In genomic region chr2L:309177-309576, dm6 we compare ENCODE assay signal across 1 fruit fly cellular context.
TF ChIP-seq lines count a peak whose summit lies in the region.

No protein-coding gene starts in this region.

TF ChIP-seq in whole organism, embryonic, 481 proteins besides CTCF, POLR2A, EP300 and RAD21 (continued from another document):
- TF ChIP-seq CG15073 (GFP tag; optimal IDR thresholded peaks at IDR 0.05; lab: Kevin White, UChicago), result no peak
- TF ChIP-seq Ravus (GFP tag; IDR thresholded peaks at IDR 0.05; lab: Robert Waterston, UW), result no peak
- TF ChIP-seq CG13894 (tag; optimal IDR thresholded peaks at IDR 0.05; lab: Kevin White, UChicago), result peak; percentile 21
- TF ChIP-seq Asciz (GFP tag; optimal IDR thresholded peaks at IDR 0.05; lab: Kevin White, UChicago), result no peak
- TF ChIP-seq ro (GFP tag; IDR thresholded peaks at IDR 0.05; lab: Robert Waterston, UW), result no peak
- TF ChIP-seq CG6272 (GFP tag; IDR thresholded peaks at IDR 0.05; lab: Robert Waterston, UW), result 0 out of 2 replicates have a peak, but pooled peaks have one; percentile 13
- no peak for TF ChIP-seq Neu2 (GFP tag; optimal IDR thresholded peaks at IDR 0.05; lab: Kevin White, UChicago; ENCODE audit: borderline replicate concordance)
- no peak for TF ChIP-seq CG6689 (GFP tag; IDR thresholded peaks at IDR 0.05; lab: Robert Waterston, UW)
- TF ChIP-seq CG6654 (GFP tag; optimal IDR thresholded peaks at IDR 0.05; lab: Kevin White, UChicago), result no peak
- peak; percentile 6 for TF ChIP-seq Oli (tag; optimal IDR thresholded peaks at IDR 0.05; lab: Kevin White, UChicago)
- no peak for TF ChIP-seq ap (GFP tag; IDR thresholded peaks at IDR 0.05; lab: Robert Waterston, UW)
- TF ChIP-seq ash1 (GFP tag; optimal IDR thresholded peaks at IDR 0.05; lab: Kevin White, UChicago), result no peak
- TF ChIP-seq dysf (GFP tag; IDR thresholded peaks at IDR 0.05; lab: Robert Waterston, UW), result peak; percentile 27; the same call in 2 of the 3 replicates
- no peak for TF ChIP-seq Ets97D (GFP tag; optimal IDR thresholded peaks at IDR 0.05; lab: Kevin White, UChicago)
- no peak for TF ChIP-seq CG7987 (GFP tag; optimal IDR thresholded peaks at IDR 0.05; lab: Kevin White, UChicago)
- peak; percentile 89 for TF ChIP-seq D19B (GFP tag; optimal IDR thresholded peaks at IDR 0.05; lab: Kevin White, UChicago)
- TF ChIP-seq CG2120 (GFP tag; optimal IDR thresholded peaks at IDR 0.05; lab: Kevin White, UChicago), result peak; percentile 40
- no peak for TF ChIP-seq Lim3 (GFP tag; IDR thresholded peaks at IDR 0.05; lab: Robert Waterston, UW)
- TF ChIP-seq peb (GFP tag; IDR thresholded peaks at IDR 0.05; lab: Robert Waterston, UW), result no peak
- TF ChIP-seq CG17802 (tag; optimal IDR thresholded peaks at IDR 0.05; lab: Kevin White, UChicago), result no peak
- peak; percentile 12 for TF ChIP-seq CG17359 (tag; optimal IDR thresholded peaks at IDR 0.05; lab: Kevin White, UChicago)
- no peak for TF ChIP-seq jigr1 (GFP tag; IDR thresholded peaks at IDR 0.05; lab: Robert Waterston, UW)
- TF ChIP-seq ci (GFP tag; IDR thresholded peaks at IDR 0.05; lab: Robert Waterston, UW), result no peak
- no peak for TF ChIP-seq chm (GFP tag; IDR thresholded peaks at IDR 0.05; lab: Robert Waterston, UW)
- 0 out of 2 replicates have a peak, but pooled peaks have one; percentile 14 for TF ChIP-seq CG32532 (GFP tag; IDR thresholded peaks at IDR 0.05; lab: Robert Waterston, UW)
- no peak for TF ChIP-seq CG8388 (GFP tag; optimal IDR thresholded peaks at IDR 0.05; lab: Kevin White, UChicago)
- TF ChIP-seq stc (GFP tag; IDR thresholded peaks at IDR 0.05; lab: Robert Waterston, UW), result no peak
- peak; percentile 14 for TF ChIP-seq CG2712 (tag; optimal IDR thresholded peaks at IDR 0.05; lab: Kevin White, UChicago)
- TF ChIP-seq CG8290 (GFP tag; optimal IDR thresholded peaks at IDR 0.05; lab: Kevin White, UChicago), result no peak
- TF ChIP-seq CG8290 (tag; optimal IDR thresholded peaks at IDR 0.05; lab: Kevin White, UChicago), result peak in 1 of 2 experiments; percentile 4
- TF ChIP-seq CG8765 (GFP tag; IDR thresholded peaks at IDR 0.05; lab: Robert Waterston, UW), result no peak
- TF ChIP-seq pan (optimal IDR thresholded peaks at IDR 0.05; lab: Kevin White, UChicago), result no peak
- TF ChIP-seq pan (GFP tag; optimal IDR thresholded peaks at IDR 0.05 in 1 of 2, IDR thresholded peaks at IDR 0.05 in 1 of 2), result no peak
- TF ChIP-seq Aef1 (GFP tag; IDR thresholded peaks at IDR 0.05; lab: Robert Waterston, UW), result no peak
- no peak for TF ChIP-seq ttk (GFP tag; IDR thresholded peaks at IDR 0.05; lab: Robert Waterston, UW)
- no peak for TF ChIP-seq Jarid2 (GFP tag; optimal IDR thresholded peaks at IDR 0.05; lab: Kevin White, UChicago)
- TF ChIP-seq pho (GFP tag; optimal IDR thresholded peaks at IDR 0.05; lab: Kevin White, UChicago), result no peak
- peak; percentile 30 for TF ChIP-seq PHDP (tag; optimal IDR thresholded peaks at IDR 0.05; lab: Kevin White, UChicago)
- TF ChIP-seq exex (tag; optimal IDR thresholded peaks at IDR 0.05; lab: Kevin White, UChicago), result no peak
- no peak for TF ChIP-seq sim (GFP tag; IDR thresholded peaks at IDR 0.05; lab: Robert Waterston, UW)
- no peak for TF ChIP-seq BtbVII (GFP tag; optimal IDR thresholded peaks at IDR 0.05; lab: Kevin White, UChicago)
- no peak for TF ChIP-seq CG6813 (GFP tag; optimal IDR thresholded peaks at IDR 0.05; lab: Kevin White, UChicago)
- no peak for TF ChIP-seq gt (GFP tag; IDR thresholded peaks at IDR 0.05; lab: Robert Waterston, UW)
- no peak for TF ChIP-seq CG7963 (GFP tag; IDR thresholded peaks at IDR 0.05; lab: Robert Waterston, UW; ENCODE audit: partially characterized antibody)
- TF ChIP-seq CG6683 (GFP tag; optimal IDR thresholded peaks at IDR 0.05; lab: Kevin White, UChicago), result no peak
- peak; percentile 9 for TF ChIP-seq Xbp1 (GFP tag; optimal IDR thresholded peaks at IDR 0.05; lab: Kevin White, UChicago)
- 0 out of 3 replicates have a peak, but pooled peaks have one; percentile 12 for TF ChIP-seq CG17361 (GFP tag; IDR thresholded peaks at IDR 0.05; lab: Robert Waterston, UW)
- TF ChIP-seq B-H1 (GFP tag; IDR thresholded peaks at IDR 0.05; lab: Robert Waterston, UW), result no peak
- TF ChIP-seq Xrp1 (GFP tag; IDR thresholded peaks at IDR 0.05; lab: Robert Waterston, UW), result 0 out of 2 replicates have a peak, but pooled peaks have one; percentile 28
- TF ChIP-seq D (optimal IDR thresholded peaks at IDR 0.05; lab: Kevin White, UChicago), result no peak
- TF ChIP-seq D (GFP tag; optimal IDR thresholded peaks at IDR 0.05; lab: Kevin White, UChicago), result no peak
- no peak for TF ChIP-seq zen2 (GFP tag; IDR thresholded peaks at IDR 0.05; lab: Robert Waterston, UW; ENCODE audit: partially characterized antibody)
- TF ChIP-seq CG42726 (GFP tag; IDR thresholded peaks at IDR 0.05; lab: Robert Waterston, UW; ENCODE audit: partially characterized antibody), result no peak
- TF ChIP-seq Hr51 (GFP tag; optimal IDR thresholded peaks at IDR 0.05; lab: Kevin White, UChicago), result peak in 1 of 2 experiments; percentile 14
- TF ChIP-seq mam (GFP tag; optimal IDR thresholded peaks at IDR 0.05; lab: Kevin White, UChicago), result peak; percentile 4
- TF ChIP-seq CG7745 (tag; optimal IDR thresholded peaks at IDR 0.05; lab: Kevin White, UChicago), result no peak
- no peak for TF ChIP-seq B-H2 (GFP tag; optimal IDR thresholded peaks at IDR 0.05; lab: Kevin White, UChicago)
- no peak for TF ChIP-seq CG2199 (GFP tag; IDR thresholded peaks at IDR 0.05; lab: Robert Waterston, UW)
- no peak for TF ChIP-seq Dfd (GFP tag; optimal IDR thresholded peaks at IDR 0.05; lab: Kevin White, UChicago)
- no peak for TF ChIP-seq CG18619 (GFP tag; optimal IDR thresholded peaks at IDR 0.05; lab: Kevin White, UChicago)
- no peak for TF ChIP-seq CG13287 (GFP tag; IDR thresholded peaks at IDR 0.05; lab: Robert Waterston, UW; ENCODE audit: partially characterized antibody)
- peak; percentile 26 for TF ChIP-seq shn (GFP tag; optimal IDR thresholded peaks at IDR 0.05; lab: Kevin White, UChicago)
- no peak for TF ChIP-seq gcm (GFP tag; optimal IDR thresholded peaks at IDR 0.05; lab: Kevin White, UChicago)
- no peak for TF ChIP-seq CG10654 (GFP tag; optimal IDR thresholded peaks at IDR 0.05; lab: Kevin White, UChicago)
- no peak for TF ChIP-seq sens-2 (GFP tag; IDR thresholded peaks at IDR 0.05; lab: Robert Waterston, UW)
- TF ChIP-seq run (tag; optimal IDR thresholded peaks at IDR 0.05; lab: Kevin White, UChicago), result no peak
- no peak for TF ChIP-seq dm (GFP tag; optimal IDR thresholded peaks at IDR 0.05; lab: Kevin White, UChicago)
- no peak for TF ChIP-seq Gug (GFP tag; IDR thresholded peaks at IDR 0.05; lab: Robert Waterston, UW)
- TF ChIP-seq lilli (GFP tag; optimal IDR thresholded peaks at IDR 0.05; lab: Kevin White, UChicago), result peak; percentile 36
- no peak for TF ChIP-seq odd (GFP tag; optimal IDR thresholded peaks at IDR 0.05; lab: Kevin White, UChicago)
- TF ChIP-seq MTF-1 (GFP tag; optimal IDR thresholded peaks at IDR 0.05; lab: Kevin White, UChicago; ENCODE audit: borderline replicate concordance), result no peak
- no peak for TF ChIP-seq CG7271 (tag; optimal IDR thresholded peaks at IDR 0.05; lab: Kevin White, UChicago)
- TF ChIP-seq stwl (tag; optimal IDR thresholded peaks at IDR 0.05; lab: Kevin White, UChicago), result no peak
- no peak for TF ChIP-seq mld (GFP tag; IDR thresholded peaks at IDR 0.05; lab: Robert Waterston, UW; ENCODE audit: partially characterized antibody)
- no peak for TF ChIP-seq CG10543 (GFP tag; optimal IDR thresholded peaks at IDR 0.05; lab: Kevin White, UChicago)
- TF ChIP-seq ATbp (GFP tag; optimal IDR thresholded peaks at IDR 0.05; lab: Kevin White, UChicago), result no peak
- peak; percentile 35 for TF ChIP-seq Sox102F (GFP tag; optimal IDR thresholded peaks at IDR 0.05; lab: Kevin White, UChicago)
- no peak for TF ChIP-seq fd3F (GFP tag; optimal IDR thresholded peaks at IDR 0.05; lab: Kevin White, UChicago)
- peak in 1 of 2 experiments; percentile 4 for TF ChIP-seq tll (GFP tag; optimal IDR thresholded peaks at IDR 0.05; lab: Kevin White, UChicago)
- TF ChIP-seq nau (GFP tag; optimal IDR thresholded peaks at IDR 0.05; lab: Kevin White, UChicago), result no peak
- TF ChIP-seq CG14441 (GFP tag; IDR thresholded peaks at IDR 0.05; lab: Robert Waterston, UW), result no peak
- peak; percentile 77 for TF ChIP-seq row (GFP tag; IDR thresholded peaks at IDR 0.05; lab: Robert Waterston, UW)
- no peak for TF ChIP-seq CG34224 (GFP tag; IDR thresholded peaks at IDR 0.05; lab: Robert Waterston, UW; ENCODE audit: partially characterized antibody)
- TF ChIP-seq emc (GFP tag; optimal IDR thresholded peaks at IDR 0.05; lab: Kevin White, UChicago), result no peak
- no peak for TF ChIP-seq CG12942 (GFP tag; optimal IDR thresholded peaks at IDR 0.05; lab: Kevin White, UChicago)
- no peak for TF ChIP-seq pzg (GFP tag; optimal IDR thresholded peaks at IDR 0.05; lab: Kevin White, UChicago)
- TF ChIP-seq schlank (tag; optimal IDR thresholded peaks at IDR 0.05; lab: Kevin White, UChicago), result no peak
- TF ChIP-seq Fer1 (GFP tag; optimal IDR thresholded peaks at IDR 0.05; lab: Kevin White, UChicago), result no peak
- TF ChIP-seq CG12155 (GFP tag; optimal IDR thresholded peaks at IDR 0.05; lab: Kevin White, UChicago), result no peak
- TF ChIP-seq CG18764 (GFP tag; optimal IDR thresholded peaks at IDR 0.05; lab: Kevin White, UChicago), result peak; percentile 9
- TF ChIP-seq CG16863 (GFP tag; optimal IDR thresholded peaks at IDR 0.05; lab: Kevin White, UChicago), result no peak
- TF ChIP-seq CG11504 (tag; optimal IDR thresholded peaks at IDR 0.05; lab: Kevin White, UChicago), result peak; percentile 31
- 0 out of 2 replicates have a peak, but pooled peaks have one; percentile 47 for TF ChIP-seq Rfx (GFP tag; IDR thresholded peaks at IDR 0.05; lab: Robert Waterston, UW)
- no peak for TF ChIP-seq CG2202 (tag; optimal IDR thresholded peaks at IDR 0.05; lab: Kevin White, UChicago)
- TF ChIP-seq CG1792 (GFP tag; optimal IDR thresholded peaks at IDR 0.05; lab: Kevin White, UChicago), result no peak
- TF ChIP-seq jing (GFP tag; optimal IDR thresholded peaks at IDR 0.05; lab: Kevin White, UChicago), result no peak
- TF ChIP-seq chn (GFP tag; optimal IDR thresholded peaks at IDR 0.05; lab: Kevin White, UChicago), result no peak
- no peak for TF ChIP-seq CG6791 (GFP tag; IDR thresholded peaks at IDR 0.05; lab: Robert Waterston, UW; ENCODE audit: partially characterized antibody)
- TF ChIP-seq CG15011 (GFP tag; optimal IDR thresholded peaks at IDR 0.05; lab: Kevin White, UChicago), result no peak
- TF ChIP-seq Gsc (GFP tag; IDR thresholded peaks at IDR 0.05; lab: Robert Waterston, UW), result no peak
- no peak for TF ChIP-seq zf30C (GFP tag; optimal IDR thresholded peaks at IDR 0.05; lab: Kevin White, UChicago)
- no peak for TF ChIP-seq luna (GFP tag; optimal IDR thresholded peaks at IDR 0.05; lab: Kevin White, UChicago)
- no peak for TF ChIP-seq lola (GFP tag; optimal IDR thresholded peaks at IDR 0.05; lab: Kevin White, UChicago)
- no peak for TF ChIP-seq CG1529 (GFP tag; optimal IDR thresholded peaks at IDR 0.05; lab: Kevin White, UChicago)
- no peak for TF ChIP-seq BEAF-32 (GFP tag; optimal IDR thresholded peaks at IDR 0.05; lab: Kevin White, UChicago)
- TF ChIP-seq zfh1 (GFP tag; IDR thresholded peaks at IDR 0.05; lab: Robert Waterston, UW), result no peak
- no peak for TF ChIP-seq MESR4 (GFP tag; optimal IDR thresholded peaks at IDR 0.05; lab: Kevin White, UChicago)
- TF ChIP-seq CG18011 (GFP tag; optimal IDR thresholded peaks at IDR 0.05; lab: Kevin White, UChicago), result no peak
- TF ChIP-seq chif (GFP tag; optimal IDR thresholded peaks at IDR 0.05; lab: Kevin White, UChicago), result no peak
- TF ChIP-seq CG16779 (GFP tag; IDR thresholded peaks at IDR 0.05; lab: Robert Waterston, UW), result no peak
- no peak for TF ChIP-seq sr (GFP tag; IDR thresholded peaks at IDR 0.05; lab: Robert Waterston, UW)
- no peak for TF ChIP-seq so (GFP tag; IDR thresholded peaks at IDR 0.05; lab: Robert Waterston, UW)
- no peak for TF ChIP-seq vnd (GFP tag; IDR thresholded peaks at IDR 0.05; lab: Robert Waterston, UW; ENCODE audit: partially characterized antibody)
- no peak for TF ChIP-seq gcm2 (GFP tag; optimal IDR thresholded peaks at IDR 0.05; lab: Kevin White, UChicago)
- no peak for TF ChIP-seq CG5180 (GFP tag; optimal IDR thresholded peaks at IDR 0.05; lab: Kevin White, UChicago)
- TF ChIP-seq CG13424 (tag; optimal IDR thresholded peaks at IDR 0.05; lab: Kevin White, UChicago), result no peak
- TF ChIP-seq sisA (GFP tag; IDR thresholded peaks at IDR 0.05; lab: Robert Waterston, UW), result peak; percentile 16; the same call in 1 of the 2 replicates
- TF ChIP-seq tio (GFP tag; optimal IDR thresholded peaks at IDR 0.05; lab: Kevin White, UChicago), result peak; percentile 30
- peak; percentile 29 for TF ChIP-seq CG7786 (GFP tag; optimal IDR thresholded peaks at IDR 0.05; lab: Kevin White, UChicago)
- no peak for TF ChIP-seq CG13624 (GFP tag; optimal IDR thresholded peaks at IDR 0.05; lab: Kevin White, UChicago)
- TF ChIP-seq Atf6 (GFP tag; IDR thresholded peaks at IDR 0.05; lab: Robert Waterston, UW), result no peak
- TF ChIP-seq CG7556 (GFP tag; optimal IDR thresholded peaks at IDR 0.05; lab: Kevin White, UChicago), result no peak
- no peak for TF ChIP-seq Sin3A (optimal IDR thresholded peaks at IDR 0.05; lab: Kevin White, UChicago)
- no peak for TF ChIP-seq HmgZ (tag; optimal IDR thresholded peaks at IDR 0.05; lab: Kevin White, UChicago)
